Worm (Caenorhabditis elegans) whole organism, L3 larva: ENCODE results near the gene ced-9.

Experiments
- R02D3.7 ChIP-seq: fragments of 150-350 bp; optimal IDR thresholded peaks from 2 replicates; lab custom pipeline; 2014; ENCODE audit warnings: missing biosample characterization, missing genetic modification characterization
- ZK546.5 ChIP-seq: sonication (generic microtip); optimal IDR thresholded peaks from 2 replicates; lab custom pipeline; 2017; ENCODE audit warnings: missing biosample characterization, missing genetic modification characterization
- ama-1 ChIP-seq: fragments of 150-350 bp; optimal IDR thresholded peaks from 2 replicates; lab custom pipeline; 2018
- ceh-16 ChIP-seq: sonication (generic microtip); optimal IDR thresholded peaks from 2 replicates; lab custom pipeline; 2017; ENCODE audit warnings: missing biosample characterization, missing genetic modification characterization
- ceh-28 ChIP-seq: fragments of 150-350 bp; optimal IDR thresholded peaks from 2 replicates; lab custom pipeline; 2014; ENCODE audit warnings: missing biosample characterization, missing genetic modification reagents, missing genetic modification characterization
- ceh-82 ChIP-seq: fragments of 150-350 bp; optimal IDR thresholded peaks from 2 replicates; lab custom pipeline; 2014; ENCODE audit warnings: missing biosample characterization, missing genetic modification characterization
- daf-12 ChIP-seq: fragments of 150-350 bp; optimal IDR thresholded peaks from 2 replicates; lab custom pipeline; 2014; ENCODE audit warnings: missing biosample characterization, missing genetic modification reagents, missing genetic modification characterization
- egl-27 ChIP-seq: sonication (generic microtip); optimal IDR thresholded peaks from 4 replicates; lab custom pipeline; 2017; ENCODE audit warnings: missing biosample characterization, missing genetic modification reagents, missing genetic modification characterization
- egl-5 ChIP-seq: fragments of 150-350 bp; optimal IDR thresholded peaks from 2 replicates; lab custom pipeline; 2017; ENCODE audit warnings: missing biosample characterization, missing genetic modification reagents, missing genetic modification characterization, inconsistent platforms
- elt-1 ChIP-seq: fragments of 150-350 bp; optimal IDR thresholded peaks from 2 replicates; lab custom pipeline; 2014; ENCODE audit warnings: missing biosample characterization, missing genetic modification characterization
- elt-2 ChIP-seq: sonication (generic microtip); optimal IDR thresholded peaks from 2 replicates; lab custom pipeline; 2016; ENCODE audit warnings: missing genetic modification reagents, mild to moderate bottlenecking, missing genetic modification characterization, missing compliant biosample characterization
- elt-3 ChIP-seq, 3 experiments: fragments of 150-350 bp in 1 of 3; sonication (generic microtip) in 2 of 3; optimal IDR thresholded peaks; 2 replicates in 2 of 3; 4 replicates in 1 of 3; lab custom pipeline; 2014 to 2017; ENCODE audit warnings: missing biosample characterization in 3 of 3, missing genetic modification characterization in 3 of 3
- eor-1 ChIP-seq, 2 experiments: fragments of 150-350 bp; optimal IDR thresholded peaks; 2 replicates each; lab custom pipeline; 2014 to 2018; ENCODE audit warnings: missing biosample characterization in 2 of 2, missing genetic modification characterization in 2 of 2
- fkh-2 ChIP-seq: fragments of 150-350 bp; optimal IDR thresholded peaks from 2 replicates; lab custom pipeline; 2014; ENCODE audit warnings: missing biosample characterization, missing genetic modification reagents, missing genetic modification characterization
- fos-1 ChIP-seq: fragments of 150-350 bp; optimal IDR thresholded peaks from 2 replicates; lab custom pipeline; 2014; ENCODE audit warnings: missing biosample characterization, missing genetic modification characterization
- hmg-11 ChIP-seq: sonication (generic microtip); optimal IDR thresholded peaks from 2 replicates; lab custom pipeline; 2016; ENCODE audit warnings: missing genetic modification characterization, missing compliant biosample characterization
- jun-1 ChIP-seq: fragments of 150-350 bp; optimal IDR thresholded peaks from 2 replicates; lab custom pipeline; 2014; ENCODE audit warnings: missing biosample characterization, missing genetic modification reagents, missing genetic modification characterization
- lsy-12 ChIP-seq: sonication (generic microtip); optimal IDR thresholded peaks from 2 replicates; lab custom pipeline; 2016; ENCODE audit warnings: mild to moderate bottlenecking, missing genetic modification characterization, missing compliant biosample characterization
- mdl-1 ChIP-seq: fragments of 150-350 bp; optimal IDR thresholded peaks from 2 replicates; lab custom pipeline; 2014; ENCODE audit warnings: missing biosample characterization, missing genetic modification characterization
- mml-1 ChIP-seq: fragments of 150-350 bp; sonication (generic microtip); optimal IDR thresholded peaks from 3 replicates; lab custom pipeline; 2014; ENCODE audit warnings: missing biosample characterization, missing genetic modification characterization
- nfya-1 ChIP-seq: sonication (generic microtip); optimal IDR thresholded peaks from 2 replicates; lab custom pipeline; 2017; ENCODE audit warnings: missing genetic modification characterization, mild to moderate bottlenecking, missing compliant biosample characterization, antibody characterized with exemption, moderate library complexity; ENCODE audit not compliant: insufficient read depth
- nhr-11 ChIP-seq: fragments of 150-350 bp; optimal IDR thresholded peaks from 2 replicates; lab custom pipeline; 2014; ENCODE audit warnings: missing biosample characterization, missing genetic modification characterization
- nhr-25 ChIP-seq: sonication (generic microtip); optimal IDR thresholded peaks from 2 replicates; lab custom pipeline; 2017; ENCODE audit warnings: missing biosample characterization, missing genetic modification characterization
- nhr-28 ChIP-seq: fragments of 150-350 bp; optimal IDR thresholded peaks from 2 replicates; lab custom pipeline; 2014; ENCODE audit warnings: missing biosample characterization, missing genetic modification characterization
- nhr-67 ChIP-seq: fragments of 150-350 bp; optimal IDR thresholded peaks from 2 replicates; lab custom pipeline; 2014; ENCODE audit warnings: missing biosample characterization, missing genetic modification characterization
- nhr-77 ChIP-seq: fragments of 150-350 bp; optimal IDR thresholded peaks from 2 replicates; lab custom pipeline; 2014; ENCODE audit warnings: missing biosample characterization, missing genetic modification characterization
- pha-4 ChIP-seq: fragments of 150-350 bp; optimal IDR thresholded peaks from 2 replicates; lab custom pipeline; 2014; ENCODE audit warnings: missing biosample characterization, missing genetic modification reagents, missing genetic modification characterization
- pqm-1 ChIP-seq: fragments of 150-350 bp; optimal IDR thresholded peaks from 2 replicates; lab custom pipeline; 2017; ENCODE audit warnings: missing biosample characterization, missing genetic modification characterization, inconsistent platforms
- skn-1 ChIP-seq: fragments of 150-350 bp; optimal IDR thresholded peaks from 2 replicates; lab custom pipeline; 2014; ENCODE audit warnings: missing biosample characterization, missing genetic modification characterization
- snpc-4 ChIP-seq: fragments of 150-350 bp; optimal IDR thresholded peaks from 2 replicates; lab custom pipeline; 2014; ENCODE audit warnings: missing biosample characterization, missing genetic modification characterization
- unc-39 ChIP-seq: sonication (generic microtip); optimal IDR thresholded peaks from 4 replicates; lab custom pipeline; 2017; ENCODE audit warnings: missing biosample characterization, missing genetic modification characterization
- ztf-11 ChIP-seq: fragments of 150-350 bp; optimal IDR thresholded peaks from 2 replicates; lab custom pipeline; 2014; ENCODE audit warnings: missing biosample characterization, missing genetic modification characterization

Gene ced-9

ce11 chrIII:10367355-10367909 is 32.5 kb downstream of the ced-9 start:
- TF ChIP-seq nfya-1 (tag; lab: Kevin White, UChicago), result peak; percentile 31
- TF ChIP-seq ceh-16 (tag; lab: Kevin White, UChicago), result no peak
- TF ChIP-seq hmg-11, result peak; percentile 8

- no peak for TF ChIP-seq ama-1 (lab: Kevin White, UChicago)
- no peak for TF ChIP-seq hmg-11
- no peak for TF ChIP-seq egl-27 (tag; lab: Kevin White, UChicago)
- no peak for TF ChIP-seq nhr-25 (tag; lab: Kevin White, UChicago)
- no peak for TF ChIP-seq snpc-4 (tag; lab: Kevin White, UChicago)
- no peak for TF ChIP-seq nhr-77
- no peak for TF ChIP-seq pha-4 (tag; lab: Kevin White, UChicago)
- TF ChIP-seq unc-39, result no peak
- TF ChIP-seq elt-2, result no peak
- TF ChIP-seq elt-1, result no peak
- TF ChIP-seq ceh-16 (tag; lab: Kevin White, UChicago), result no peak
- no peak for TF ChIP-seq nhr-67 (tag; lab: Kevin White, UChicago)
- TF ChIP-seq eor-1 (tag; optimal IDR thresholded peaks at IDR 0.05; lab: Kevin White, UChicago), result no peak
- no peak for TF ChIP-seq mdl-1 (tag; lab: Kevin White, UChicago)
- TF ChIP-seq, all 47 proteins: peak for 0
These were observed 38.9 kb downstream of the ced-9 start for ce11 chrIII:10373845-10374244.

- no peak for TF ChIP-seq ceh-82 (tag; lab: Kevin White, UChicago)
- no peak for TF ChIP-seq ZK546.5 (tag; lab: Kevin White, UChicago)
- peak; percentile 78 for TF ChIP-seq elt-2
- no peak for TF ChIP-seq nhr-67 (tag; lab: Kevin White, UChicago)
- TF ChIP-seq jun-1, result no peak
- TF ChIP-seq elt-3 (tag; optimal IDR thresholded peaks at IDR 0.05; lab: Kevin White, UChicago), result no peak
- no peak for TF ChIP-seq R02D3.7 (tag; lab: Kevin White, UChicago)
- no peak for TF ChIP-seq ama-1 (lab: Kevin White, UChicago)
- TF ChIP-seq daf-12, result no peak
- TF ChIP-seq pha-4 (tag; lab: Kevin White, UChicago), result peak; percentile 8
- no peak for TF ChIP-seq nhr-11
- no peak for TF ChIP-seq nhr-28
- TF ChIP-seq egl-5, result no peak
- TF ChIP-seq nfya-1 (tag; lab: Kevin White, UChicago), result no peak
- no peak for TF ChIP-seq hmg-11
- TF ChIP-seq unc-39, result no peak
These were observed 41.1 kb downstream of the ced-9 start for ce11 chrIII:10376041-10376440.

ce11 chrIII:10378899-10379298 is 43.9 kb downstream of the ced-9 start:
- TF ChIP-seq hmg-11, result no peak
- no peak for TF ChIP-seq skn-1 (tag; lab: Kevin White, UChicago)
- TF ChIP-seq elt-2, result peak; percentile 53
- no peak for TF ChIP-seq egl-5
- no peak for TF ChIP-seq lsy-12 (tag; lab: Kevin White, UChicago)
- TF ChIP-seq pha-4 (tag; lab: Kevin White, UChicago), result peak; percentile 38
- peak; percentile 13 for TF ChIP-seq jun-1
- TF ChIP-seq nhr-25 (tag; lab: Kevin White, UChicago), result no peak
- TF ChIP-seq pqm-1 (tag; lab: Kevin White, UChicago), result peak; percentile 61
- no peak for TF ChIP-seq mml-1
- no peak for TF ChIP-seq egl-27 (tag; lab: Kevin White, UChicago)

ce11 chrIII:10379632-10380031 is 44.7 kb downstream of the ced-9 start:
- TF ChIP-seq pqm-1 (tag; lab: Kevin White, UChicago) (no peak), fkh-2 (tag; lab: Kevin White, UChicago) (no peak), nhr-67 (tag; lab: Kevin White, UChicago) (no peak), ceh-28 (tag; lab: Kevin White, UChicago) (no peak), lsy-12 (tag; lab: Kevin White, UChicago) (no peak), fos-1 (tag; lab: Kevin White, UChicago) (no peak), unc-39 (no peak), ceh-16 (tag; lab: Kevin White, UChicago) (no peak), egl-5 (no peak), nfya-1 (tag; lab: Kevin White, UChicago) (no peak), mdl-1 (tag; lab: Kevin White, UChicago) (no peak), pha-4 (tag; lab: Kevin White, UChicago) (no peak)

DNA sequence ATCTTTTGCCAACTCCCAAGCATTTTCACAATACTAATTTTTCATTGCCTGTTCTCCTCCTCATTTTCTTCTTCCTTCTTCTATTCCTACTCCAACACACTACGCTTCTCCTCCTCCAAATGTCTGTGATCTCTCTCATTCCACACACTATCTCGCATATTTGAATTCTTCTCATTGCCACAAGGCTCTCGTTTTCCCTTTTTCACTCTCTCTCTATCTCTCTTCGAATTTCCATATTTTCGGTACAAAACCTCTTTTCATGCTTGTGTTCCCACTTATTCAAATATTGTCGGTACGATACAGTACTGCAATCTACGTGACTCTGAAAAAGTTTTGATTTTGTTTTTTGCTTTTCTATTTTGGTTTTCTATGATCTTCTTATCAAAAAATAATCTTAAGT is 45.7 kb downstream of the ced-9 start:
- TF ChIP-seq hmg-11 (peak; percentile 51), ztf-11 (no peak), nfya-1 (tag; lab: Kevin White, UChicago) (peak; percentile 41)
